ENCODE assay signal across 4 fruit fly cellular contexts in the genomic region with DNA sequence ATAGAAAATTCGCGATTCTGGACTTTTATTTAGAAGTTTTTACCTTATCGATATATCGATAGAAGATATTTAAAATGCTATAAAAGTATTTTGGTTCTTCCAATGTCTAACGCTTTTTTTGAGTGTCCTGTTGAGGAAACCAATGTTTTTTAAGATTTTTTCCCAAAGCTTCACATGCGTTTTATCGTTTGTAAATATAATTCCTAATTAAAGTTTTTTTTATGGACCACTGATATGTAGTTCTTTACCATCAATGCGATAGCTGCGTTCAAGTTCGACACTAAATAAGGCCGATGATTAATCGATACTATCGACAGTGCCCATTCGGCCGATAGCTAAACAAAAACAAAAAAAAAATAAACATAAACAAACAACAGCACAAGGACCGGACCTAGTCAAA.
A peak's percentile ranks its signal among the peaks of the same experiment; 100 is the strongest.
TF ChIP-seq lines count a peak whose summit lies in the region.

ATbp (plus strand) TSS at position 312 of the 400 bp plus-strand sequence.

- peak; percentile 2 for TF ChIP-seq CTCF in whole organism, embryonic (GFP tag; optimal IDR thresholded peaks at IDR 0.05; lab: Kevin White, UChicago)

TF ChIP-seq in whole organism, adult, 20 proteins besides CTCF, POLR2A, EP300 and RAD21:
- TF ChIP-seq CG33017 (tag; optimal IDR thresholded peaks at IDR 0.05; lab: Kevin White, UChicago), result no peak
- TF ChIP-seq ovo (GFP tag; optimal IDR thresholded peaks at IDR 0.05; lab: Kevin White, UChicago), result peak; percentile 4
- TF ChIP-seq toe (GFP tag; optimal IDR thresholded peaks at IDR 0.05; lab: Kevin White, UChicago), result peak; percentile 48
- TF ChIP-seq kay (GFP tag; lab: Kevin White, UChicago; ENCODE audit: borderline replicate concordance), result peak; percentile 69

TF ChIP-seq in whole organism, embryonic, 481 proteins besides CTCF, POLR2A, EP300 and RAD21 (continues in another document):
- TF ChIP-seq tna (GFP tag; IDR thresholded peaks at IDR 0.05; lab: Robert Waterston, UW; ENCODE audit: partially characterized antibody), result peak; percentile 85
- no peak for TF ChIP-seq CG4360 (GFP tag; IDR thresholded peaks at IDR 0.05; lab: Robert Waterston, UW)
- TF ChIP-seq tap (tag; optimal IDR thresholded peaks at IDR 0.05; lab: Kevin White, UChicago), result no peak
- peak; percentile 98 for TF ChIP-seq CG16813 (GFP tag; IDR thresholded peaks at IDR 0.05; lab: Robert Waterston, UW; ENCODE audit: partially characterized antibody)
- TF ChIP-seq nmo (GFP tag; optimal IDR thresholded peaks at IDR 0.05; lab: Kevin White, UChicago), result peak; percentile 48
- no peak for TF ChIP-seq pan (optimal IDR thresholded peaks at IDR 0.05; lab: Kevin White, UChicago)
- TF ChIP-seq pan (GFP tag; optimal IDR thresholded peaks at IDR 0.05 in 1 of 2, IDR thresholded peaks at IDR 0.05 in 1 of 2), result no peak
- TF ChIP-seq slp2 (GFP tag; optimal IDR thresholded peaks at IDR 0.05; lab: Kevin White, UChicago), result no peak
- peak; percentile 93 for TF ChIP-seq CG42726 (GFP tag; IDR thresholded peaks at IDR 0.05; lab: Robert Waterston, UW; ENCODE audit: partially characterized antibody)
- no peak for TF ChIP-seq CG33557 (GFP tag; optimal IDR thresholded peaks at IDR 0.05; lab: Kevin White, UChicago)
- TF ChIP-seq CG12659 (GFP tag; optimal IDR thresholded peaks at IDR 0.05; lab: Kevin White, UChicago), result peak; percentile 7
- TF ChIP-seq Xbp1 (GFP tag; optimal IDR thresholded peaks at IDR 0.05; lab: Kevin White, UChicago), result peak; percentile 1
- peak; percentile 18 for TF ChIP-seq CG8290 (GFP tag; optimal IDR thresholded peaks at IDR 0.05; lab: Kevin White, UChicago)
- no peak for TF ChIP-seq CG8290 (tag; optimal IDR thresholded peaks at IDR 0.05; lab: Kevin White, UChicago)
- no peak for TF ChIP-seq Bdp1 (GFP tag; optimal IDR thresholded peaks at IDR 0.05; lab: Kevin White, UChicago)
- peak; percentile 45; the same call in 1 of the 3 replicates for TF ChIP-seq Aef1 (GFP tag; IDR thresholded peaks at IDR 0.05; lab: Robert Waterston, UW)
- peak; percentile 91 for TF ChIP-seq BEAF-32 (GFP tag; optimal IDR thresholded peaks at IDR 0.05; lab: Kevin White, UChicago)
- TF ChIP-seq phol (tag; optimal IDR thresholded peaks at IDR 0.05; lab: Kevin White, UChicago), result peak; percentile 35
- peak; percentile 24 for TF ChIP-seq Lhr (GFP tag; optimal IDR thresholded peaks at IDR 0.05; lab: Kevin White, UChicago)
- TF ChIP-seq CG15514 (GFP tag; optimal IDR thresholded peaks at IDR 0.05; lab: Kevin White, UChicago), result peak; percentile 38
- TF ChIP-seq CG30020 (tag; optimal IDR thresholded peaks at IDR 0.05; lab: Kevin White, UChicago), result peak; percentile 80
- TF ChIP-seq CG4617 (GFP tag; optimal IDR thresholded peaks at IDR 0.05; lab: Kevin White, UChicago; ENCODE audit: borderline replicate concordance), result peak; percentile 35
- peak; percentile 18 for TF ChIP-seq Hsf (GFP tag; optimal IDR thresholded peaks at IDR 0.05; lab: Kevin White, UChicago)
- no peak for TF ChIP-seq nom (GFP tag; optimal IDR thresholded peaks at IDR 0.05; lab: Kevin White, UChicago)
- peak; percentile 96 for TF ChIP-seq CG14860 (GFP tag; IDR thresholded peaks at IDR 0.05; lab: Robert Waterston, UW; ENCODE audit: partially characterized antibody)
- peak; percentile 67 for TF ChIP-seq CG2116 (GFP tag; optimal IDR thresholded peaks at IDR 0.05; lab: Kevin White, UChicago)

TF ChIP-seq in whole organism, prepupa, 60 proteins besides CTCF, POLR2A, EP300 and RAD21 (continues in another document):
- TF ChIP-seq CG11762 (GFP tag; optimal IDR thresholded peaks at IDR 0.05; lab: Kevin White, UChicago; ENCODE audit: insufficient read depth), result no peak
- peak; percentile 31 for TF ChIP-seq Hr39 (GFP tag; optimal IDR thresholded peaks at IDR 0.05; lab: Kevin White, UChicago)
- no peak for TF ChIP-seq Eip75B (GFP tag; optimal IDR thresholded peaks at IDR 0.05; lab: Kevin White, UChicago)
- TF ChIP-seq CG10631 (GFP tag; optimal IDR thresholded peaks at IDR 0.05; lab: Kevin White, UChicago), result peak; percentile 3
- TF ChIP-seq svp (GFP tag; lab: Kevin White, UChicago), result no peak
- TF ChIP-seq CG7368 (GFP tag; optimal IDR thresholded peaks at IDR 0.05; lab: Kevin White, UChicago), result no peak
- TF ChIP-seq fkh (GFP tag; optimal IDR thresholded peaks at IDR 0.05; lab: Kevin White, UChicago), result peak; percentile 64
- no peak for TF ChIP-seq CG3919 (GFP tag; optimal IDR thresholded peaks at IDR 0.05; lab: Kevin White, UChicago)
- TF ChIP-seq CG1621 (tag; optimal IDR thresholded peaks at IDR 0.05; lab: Kevin White, UChicago), result no peak
- no peak for TF ChIP-seq CG6163 (GFP tag; IDR thresholded peaks at IDR 0.05; lab: Robert Waterston, UW)
- no peak for TF ChIP-seq CG6276 (GFP tag; optimal IDR thresholded peaks at IDR 0.05; lab: Kevin White, UChicago)
- peak; percentile 15 for TF ChIP-seq topi (GFP tag; optimal IDR thresholded peaks at IDR 0.05; lab: Kevin White, UChicago)
- no peak for TF ChIP-seq CG8632 (GFP tag; optimal IDR thresholded peaks at IDR 0.05; lab: Kevin White, UChicago)
- no peak for TF ChIP-seq fd59A (GFP tag; optimal IDR thresholded peaks at IDR 0.05; lab: Kevin White, UChicago)
- TF ChIP-seq salr (GFP tag; optimal IDR thresholded peaks at IDR 0.05; lab: Kevin White, UChicago), result no peak
- no peak for TF ChIP-seq dac (GFP tag; optimal IDR thresholded peaks at IDR 0.05; lab: Kevin White, UChicago)
- no peak for TF ChIP-seq CG16779 (tag; optimal IDR thresholded peaks at IDR 0.05; lab: Kevin White, UChicago)
- no peak for TF ChIP-seq Ets21C (GFP tag; optimal IDR thresholded peaks at IDR 0.05; lab: Kevin White, UChicago)
- no peak for TF ChIP-seq net (GFP tag; optimal IDR thresholded peaks at IDR 0.05; lab: Kevin White, UChicago)
- no peak for TF ChIP-seq CG10669 (GFP tag; optimal IDR thresholded peaks at IDR 0.05; lab: Kevin White, UChicago)
- no peak for TF ChIP-seq Lpt (GFP tag; optimal IDR thresholded peaks at IDR 0.05; lab: Kevin White, UChicago)
- peak; percentile 19 for TF ChIP-seq CG31627 (GFP tag; optimal IDR thresholded peaks at IDR 0.05; lab: Kevin White, UChicago)
- TF ChIP-seq Smox (GFP tag; optimal IDR thresholded peaks at IDR 0.05; lab: Kevin White, UChicago), result no peak
- no peak for TF ChIP-seq CG11294 (GFP tag; IDR thresholded peaks at IDR 0.05; lab: Robert Waterston, UW)
- no peak for TF ChIP-seq fd85E (GFP tag; optimal IDR thresholded peaks at IDR 0.05; lab: Kevin White, UChicago)
- no peak for TF ChIP-seq CG8119 (GFP tag; IDR thresholded peaks at IDR 0.05; lab: Robert Waterston, UW)
- TF ChIP-seq Sox15 (GFP tag; optimal IDR thresholded peaks at IDR 0.05; lab: Kevin White, UChicago), result no peak
- TF ChIP-seq ss (GFP tag; optimal IDR thresholded peaks at IDR 0.05; lab: Kevin White, UChicago), result no peak
- peak; percentile 16 for TF ChIP-seq lz (GFP tag; optimal IDR thresholded peaks at IDR 0.05; lab: Kevin White, UChicago)
- no peak for TF ChIP-seq vri (GFP tag; optimal IDR thresholded peaks at IDR 0.05; lab: Kevin White, UChicago)
- TF ChIP-seq spab (GFP tag; optimal IDR thresholded peaks at IDR 0.05; lab: Kevin White, UChicago), result no peak

TF ChIP-seq in whole organism, wandering third instar larva, 38 proteins besides CTCF, POLR2A, EP300 and RAD21:
- TF ChIP-seq HLH106 (tag; optimal IDR thresholded peaks at IDR 0.05; lab: Kevin White, UChicago), result peak; percentile 21
- TF ChIP-seq CG9705 (GFP tag; optimal IDR thresholded peaks at IDR 0.05; lab: Kevin White, UChicago), result no peak
- peak; percentile 42 for TF ChIP-seq woc (GFP tag; optimal IDR thresholded peaks at IDR 0.05; lab: Kevin White, UChicago)
- peak; percentile 17 for TF ChIP-seq rgr (GFP tag; optimal IDR thresholded peaks at IDR 0.05; lab: Kevin White, UChicago)
- TF ChIP-seq tai (GFP tag; optimal IDR thresholded peaks at IDR 0.05; lab: Kevin White, UChicago), result peak; percentile 11
- TF ChIP-seq Hnf4 (GFP tag; optimal IDR thresholded peaks at IDR 0.05; lab: Kevin White, UChicago), result peak; percentile 35
- peak; percentile 1 for TF ChIP-seq brk (GFP tag; optimal IDR thresholded peaks at IDR 0.05; lab: Kevin White, UChicago)
- TF ChIP-seq OdsH (GFP tag; optimal IDR thresholded peaks at IDR 0.05; lab: Kevin White, UChicago), result no peak
- peak; percentile 14 for TF ChIP-seq h (GFP tag; optimal IDR thresholded peaks at IDR 0.05; lab: Kevin White, UChicago)
